Worm (Caenorhabditis elegans): ENCODE results near the gene srh-133.
A peak's percentile ranks its signal among the peaks of the same experiment; 100 is the strongest.

Gene srh-133

ce11 chrV:17982935-17983334 is 31.1 kb downstream of the srh-133 start:
- TF ChIP-seq ceh-39 (tag; optimal IDR thresholded peaks at IDR 0.05) = no peak
- TF ChIP-seq flh-1 (GFP tag; optimal IDR thresholded peaks at IDR 0.05) = no peak
- peak; percentile 86 for TF ChIP-seq lsy-2 (tag; optimal IDR thresholded peaks at IDR 0.05)
- TF ChIP-seq nhr-28 (tag; optimal IDR thresholded peaks at IDR 0.05) = no peak
- no peak for TF ChIP-seq nhr-237 (tag; optimal IDR thresholded peaks at IDR 0.05)

- TF ChIP-seq ceh-83 (GFP tag; optimal IDR thresholded peaks at IDR 0.05) (no peak), drap-1 (GFP tag; optimal IDR thresholded peaks at IDR 0.05) (peak; percentile 58), ceh-43 (GFP tag; optimal IDR thresholded peaks at IDR 0.05) (no peak), mep-1 (tag; optimal IDR thresholded peaks at IDR 0.05) (peak; percentile 66), ces-1 (GFP tag; optimal IDR thresholded peaks at IDR 0.05) (peak; percentile 48), nhr-237 (tag; optimal IDR thresholded peaks at IDR 0.05) (peak; percentile 10), lsy-2 (tag; optimal IDR thresholded peaks at IDR 0.05) (peak; percentile 96), nhr-12 (tag; optimal IDR thresholded peaks at IDR 0.05) (no peak), snpc-4 (tag; optimal IDR thresholded peaks at IDR 0.05) (no peak), unc-62 (GFP tag; optimal IDR thresholded peaks at IDR 0.05) (no peak), sem-2 (GFP tag; optimal IDR thresholded peaks at IDR 0.05) (no peak)
Measured at ce11 chrV:17981732-17982131, 32.3 kb downstream of the srh-133 start.

DNA sequence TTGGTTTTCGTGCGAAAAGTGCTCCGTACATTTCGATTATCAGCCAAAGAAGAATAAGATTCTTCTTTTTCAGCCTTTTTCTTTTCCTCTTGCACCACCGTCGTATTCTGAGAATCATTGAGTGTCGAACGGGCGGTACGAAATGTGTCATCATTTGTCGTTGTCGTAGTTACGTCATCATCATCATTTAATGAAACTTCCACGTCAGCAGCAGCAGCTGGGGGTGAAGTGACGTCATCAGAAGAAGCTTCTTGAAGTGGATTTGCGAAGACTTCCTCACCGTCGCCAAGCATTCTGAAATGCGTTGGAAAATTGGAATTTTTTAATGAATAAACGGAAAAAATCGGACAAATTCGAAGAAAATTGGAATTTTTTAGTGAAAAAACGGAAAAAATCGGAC is 34.2 kb downstream of the srh-133 start, which contains the start of gene snx-6:
Gene snx-6 (minus strand): TSS at position 294 of the 400 bp plus-strand sequence.
- TF ChIP-seq lin-32 (GFP tag; optimal IDR thresholded peaks at IDR 0.05) (no peak), zip-8 (tag; optimal IDR thresholded peaks at IDR 0.05) (peak; percentile 94), drap-1 (GFP tag; optimal IDR thresholded peaks at IDR 0.05) (no peak), elt-3 (tag; optimal IDR thresholded peaks at IDR 0.05) (no peak)

- TF ChIP-seq ztf-11 (tag; optimal IDR thresholded peaks at IDR 0.05) = no peak
- TF ChIP-seq ham-2 (GFP tag; optimal IDR thresholded peaks at IDR 0.05) = no peak
- no peak for TF ChIP-seq lsy-2 (tag; optimal IDR thresholded peaks at IDR 0.05)
- no peak for TF ChIP-seq hlh-1 (tag; optimal IDR thresholded peaks at IDR 0.05)
- TF ChIP-seq elt-1 (tag; optimal IDR thresholded peaks at IDR 0.05; ENCODE audit: borderline replicate concordance, insufficient read depth) = no peak
- TF ChIP-seq nhr-76 (tag; optimal IDR thresholded peaks at IDR 0.05) = no peak
- no peak for TF ChIP-seq mab-5 (tag; optimal IDR thresholded peaks at IDR 0.05)
- TF ChIP-seq tbx-8 (GFP tag; optimal IDR thresholded peaks at IDR 0.05) = no peak
- no peak for TF ChIP-seq mep-1 (tag; optimal IDR thresholded peaks at IDR 0.05)
- no peak for TF ChIP-seq cnd-1 (tag; optimal IDR thresholded peaks at IDR 0.05)
- no peak for TF ChIP-seq ceh-83 (GFP tag; optimal IDR thresholded peaks at IDR 0.05)
- no peak for TF ChIP-seq ceh-39 (tag; optimal IDR thresholded peaks at IDR 0.05)
- no peak for TF ChIP-seq drap-1 (GFP tag; optimal IDR thresholded peaks at IDR 0.05)
- TF ChIP-seq unc-39 (tag; optimal IDR thresholded peaks at IDR 0.05) = no peak
- TF ChIP-seq nhr-28 (tag; optimal IDR thresholded peaks at IDR 0.05) = no peak
- TF ChIP-seq snpc-4 (tag; optimal IDR thresholded peaks at IDR 0.05) = no peak
- no peak for TF ChIP-seq lin-32 (GFP tag; optimal IDR thresholded peaks at IDR 0.05)
- TF ChIP-seq zip-8 (tag; optimal IDR thresholded peaks at IDR 0.05) = no peak
- TF ChIP-seq nhr-237 (tag; optimal IDR thresholded peaks at IDR 0.05) = no peak
- TF ChIP-seq nhr-2 (tag; optimal IDR thresholded peaks at IDR 0.05) = no peak
Measured at ce11 chrV:17978207-17978606, 35.8 kb downstream of the srh-133 start.

DNA sequence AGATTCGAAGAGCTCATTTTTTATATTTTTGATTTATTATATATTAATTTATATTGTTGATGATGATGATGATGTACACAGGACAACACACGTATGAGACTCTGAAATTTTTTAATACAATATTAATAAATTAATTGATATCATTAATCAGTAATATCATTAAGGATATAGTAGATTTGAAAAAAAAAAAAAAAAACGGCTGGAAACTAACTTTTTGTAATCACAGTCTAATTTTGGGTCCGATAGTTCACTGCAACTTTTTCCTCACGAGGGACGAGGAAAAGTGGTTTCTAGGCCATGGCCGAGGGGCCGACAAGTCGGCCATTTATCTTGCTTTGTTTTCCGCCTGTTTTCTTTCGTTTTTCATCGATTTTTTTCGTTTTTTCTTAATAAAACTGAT is 47.3 kb downstream of the srh-133 start, which contains the start of gene gck-3:
Gene gck-3 (minus strand): TSS at position 101 of the 400 bp plus-strand sequence.
- no peak for TF ChIP-seq sem-2 (GFP tag; optimal IDR thresholded peaks at IDR 0.05)
- TF ChIP-seq unc-120 (tag; optimal IDR thresholded peaks at IDR 0.05; ENCODE audit: poor library complexity, severe bottlenecking) = no peak
- no peak for TF ChIP-seq lin-13 (tag; optimal IDR thresholded peaks at IDR 0.05)
- TF ChIP-seq mep-1 (tag; optimal IDR thresholded peaks at IDR 0.05) = no peak
- no peak for TF ChIP-seq nhr-2 (tag; optimal IDR thresholded peaks at IDR 0.05)
- no peak for TF ChIP-seq ceh-83 (GFP tag; optimal IDR thresholded peaks at IDR 0.05)

DNA sequence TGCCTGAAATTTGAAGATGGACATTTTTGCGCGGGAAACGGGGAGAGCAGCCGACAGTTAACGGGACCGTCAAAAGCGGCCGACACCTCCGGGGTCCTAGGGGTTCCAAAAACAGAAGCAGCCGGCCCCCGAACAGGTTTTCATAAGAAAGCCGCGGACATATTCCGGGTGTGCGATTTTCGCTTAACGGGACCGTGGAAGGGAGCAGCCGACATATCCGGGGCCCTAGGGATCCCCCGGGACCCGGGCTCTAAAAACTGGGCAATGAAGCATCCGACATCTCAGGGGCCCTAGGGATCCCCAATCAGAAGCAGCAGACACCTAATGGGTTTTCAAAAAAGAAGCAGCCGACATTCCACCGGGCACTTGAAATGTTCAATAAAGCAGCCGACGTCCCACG is 51.5 kb downstream of the srh-133 start:
- TF ChIP-seq ceh-43 (GFP tag; optimal IDR thresholded peaks at IDR 0.05) (no peak), sptf-1 (tag; optimal IDR thresholded peaks at IDR 0.05) (peak; percentile 23)

Measured in whole organism, mixed stage, embryonic.